Worm (Caenorhabditis elegans) whole organism, L2 larva: ENCODE measurements around the gene sto-1.

Experiments used
- Y55F3AM.14 ChIP-seq: fragments of 200-800 bp; sonication (Bioruptor generic); optimal IDR thresholded peaks from 2 replicates; lab custom pipeline; 2018; ENCODE audit warnings: mild to moderate bottlenecking, missing genetic modification characterization, missing compliant biosample characterization
- nhr-10 ChIP-seq: sonication (generic microtip); optimal IDR thresholded peaks from 2 replicates; lab custom pipeline; 2017; ENCODE audit warnings: missing biosample characterization, missing genetic modification characterization

- TF ChIP-seq nhr-10 (tag; lab: Kevin White, UChicago) (no peak), Y55F3AM.14 (GFP tag; lab: Kevin White, UChicago) (no peak)
These were observed 45.4 kb downstream of the sto-1 start, which contains the start of gene twk-17 for ce11 chrX:7607982-7608381.
